Worm (Caenorhabditis elegans) whole organism, L4 larva: ENCODE results near the gene W06H8.2.

Source experiments
- daf-19 ChIP-seq: fragments of 200-800 bp; sonication (Bioruptor generic); conservative IDR thresholded peaks from 2 replicates; pipeline ENCODE4 v1.3.6; 2022; ENCODE audit warnings: missing genetic modification characterization, missing compliant biosample characterization
- egl-27 ChIP-seq: sonication (generic microtip); optimal IDR thresholded peaks from 3 replicates; lab custom pipeline; 2017; ENCODE audit warnings: missing biosample characterization, missing genetic modification reagents, missing genetic modification characterization
- lir-3 ChIP-seq: sonication (generic microtip); optimal IDR thresholded peaks from 2 replicates; lab custom pipeline; 2016; ENCODE audit warnings: mild to moderate bottlenecking, missing genetic modification characterization, missing compliant biosample characterization
- nhr-11 ChIP-seq: fragments of 150-350 bp; optimal IDR thresholded peaks from 2 replicates; lab custom pipeline; 2014; ENCODE audit warnings: missing biosample characterization, missing genetic modification characterization
- nhr-77 ChIP-seq: fragments of 150-350 bp; optimal IDR thresholded peaks from 2 replicates; lab custom pipeline; 2014; ENCODE audit warnings: missing biosample characterization, missing genetic modification characterization
- skn-1 ChIP-seq: fragments of 150-350 bp; optimal IDR thresholded peaks from 2 replicates; lab custom pipeline; 2014; ENCODE audit warnings: missing biosample characterization, missing genetic modification characterization
- unc-130 ChIP-seq: sonication (generic microtip); optimal IDR thresholded peaks from 2 replicates; lab custom pipeline; 2016; ENCODE audit warnings: missing genetic modification reagents, missing genetic modification characterization, missing compliant biosample characterization

- TF ChIP-seq nhr-77 (tag; lab: Kevin White, UChicago) (no peak), nhr-11 (peak; percentile 69), skn-1 (no peak), daf-19 (GFP tag; lab: Robert Waterston, UW) (no peak), unc-130 (GFP tag; lab: Kevin White, UChicago) (no peak), lir-3 (tag; lab: Kevin White, UChicago) (no peak), egl-27 (no peak)
These were observed 2.5 kb upstream of the W06H8.2 start for ce11 chrV:6204046-6204445.
